Worm (Caenorhabditis elegans) whole organism, L4 larva: ENCODE data around the gene rgs-2.
A peak's percentile ranks its signal among the peaks of the same experiment; 100 is the strongest.

ENCODE experiments used
- F10B5.3 ChIP-seq: sonication (generic microtip); optimal IDR thresholded peaks from 2 replicates; lab custom pipeline; 2016; ENCODE audit warnings: mild to moderate bottlenecking, missing genetic modification characterization, missing compliant biosample characterization
- R02D3.7 ChIP-seq: fragments of 150-350 bp; sonication (generic microtip); optimal IDR thresholded peaks from 3 replicates; lab custom pipeline; 2014; ENCODE audit warnings: missing biosample characterization, missing genetic modification characterization
- T20F7.1 ChIP-seq: fragments of 200-800 bp; sonication (Bioruptor generic); optimal IDR thresholded peaks from 2 replicates; lab custom pipeline; 2018; ENCODE audit warnings: mild to moderate bottlenecking, missing genetic modification characterization, missing compliant biosample characterization
- T26A8.4 ChIP-seq: fragments of 200-800 bp; sonication (Bioruptor generic); IDR thresholded peaks from 2 replicates; pipeline ENCODE4 v1.3.6; 2022; ENCODE audit warnings: missing genetic modification characterization, missing compliant biosample characterization
- Y105C5A.15 ChIP-seq: fragments of 200-800 bp; sonication (Bioruptor generic); IDR thresholded peaks from 2 replicates; pipeline ENCODE4 v1.3.6; 2022; ENCODE audit warnings: missing genetic modification characterization, missing compliant biosample characterization
- ZK546.5 ChIP-seq, 2 experiments: sonication (generic microtip); optimal IDR thresholded peaks; 2 replicates each; lab custom pipeline; 2017; ENCODE audit warnings: missing biosample characterization in 2 of 2, missing genetic modification characterization in 2 of 2
- aha-1 ChIP-seq: fragments of 150-350 bp; peaks from one replicate; lab custom pipeline; 2014; ENCODE audit warnings: missing biosample characterization, missing genetic modification characterization
- ama-1 ChIP-seq: fragments of 150-350 bp; optimal IDR thresholded peaks from 2 replicates; lab custom pipeline; 2014; ENCODE audit warnings: inconsistent platforms, mixed read lengths
- attf-4 ChIP-seq: sonication (generic microtip); optimal IDR thresholded peaks from 3 replicates; lab custom pipeline; 2017; ENCODE audit warnings: missing biosample characterization, missing genetic modification characterization
- ceh-62 ChIP-seq: sonication (generic microtip); optimal IDR thresholded peaks from 2 replicates; lab custom pipeline; 2017; ENCODE audit warnings: missing biosample characterization, missing genetic modification characterization
- ces-1 ChIP-seq: fragments of 150-350 bp; sonication (generic microtip); optimal IDR thresholded peaks from 4 replicates; lab custom pipeline; 2014; ENCODE audit warnings: missing biosample characterization, missing genetic modification reagents, missing genetic modification characterization
- ctbp-1 ChIP-seq: fragments of 200-800 bp; sonication (Bioruptor generic); IDR thresholded peaks from 2 replicates; pipeline ENCODE4 v1.3.6; 2022; ENCODE audit warnings: missing genetic modification reagents, missing genetic modification characterization, missing compliant biosample characterization
- daf-12 ChIP-seq: fragments of 150-350 bp; optimal IDR thresholded peaks from 2 replicates; lab custom pipeline; 2014; ENCODE audit warnings: missing biosample characterization, missing genetic modification reagents, missing genetic modification characterization
- dmd-6 ChIP-seq: fragments of 200-800 bp; sonication (Bioruptor generic); IDR thresholded peaks from 2 replicates; pipeline ENCODE4 v1.3.6; 2022; ENCODE audit warnings: missing genetic modification reagents, missing genetic modification characterization, missing compliant biosample characterization
- dpl-1 ChIP-seq: fragments of 150-350 bp; optimal IDR thresholded peaks from 2 replicates; lab custom pipeline; 2014; ENCODE audit warnings: missing biosample characterization, missing genetic modification reagents, missing genetic modification characterization
- egl-27 ChIP-seq: sonication (generic microtip); optimal IDR thresholded peaks from 3 replicates; lab custom pipeline; 2017; ENCODE audit warnings: missing biosample characterization, missing genetic modification reagents, missing genetic modification characterization
- egl-43 ChIP-seq: fragments of 200-800 bp; sonication (Bioruptor generic); IDR thresholded peaks from 2 replicates; pipeline ENCODE4 v1.3.6; 2022; ENCODE audit warnings: missing genetic modification reagents, missing genetic modification characterization, missing compliant biosample characterization
- fos-1 ChIP-seq: fragments of 150-350 bp; optimal IDR thresholded peaks from 2 replicates; lab custom pipeline; 2014; ENCODE audit warnings: missing biosample characterization, missing genetic modification characterization
- gei-8 ChIP-seq: fragments of 200-800 bp; sonication (Bioruptor generic); optimal IDR thresholded peaks from 2 replicates; lab custom pipeline; 2018; ENCODE audit warnings: mild to moderate bottlenecking, missing genetic modification characterization, missing compliant biosample characterization
- hlh-11 ChIP-seq: fragments of 200-800 bp; sonication (Bioruptor generic); optimal IDR thresholded peaks from 2 replicates; lab custom pipeline; 2018; ENCODE audit warnings: mild to moderate bottlenecking, missing genetic modification characterization, missing compliant biosample characterization
- jun-1 ChIP-seq: fragments of 150-350 bp; optimal IDR thresholded peaks from 2 replicates; lab custom pipeline; 2014; ENCODE audit warnings: missing biosample characterization, missing genetic modification reagents, missing genetic modification characterization
- lim-7 ChIP-seq: fragments of 200-800 bp; sonication (Bioruptor generic); IDR thresholded peaks from 2 replicates; pipeline ENCODE4 v1.3.6; 2022; ENCODE audit warnings: missing genetic modification characterization, missing compliant biosample characterization
- lin-1 ChIP-seq: fragments of 200-800 bp; sonication (Bioruptor generic); IDR thresholded peaks from 2 replicates; pipeline ENCODE4 v1.3.6; 2022; ENCODE audit warnings: missing genetic modification reagents, missing genetic modification characterization, missing compliant biosample characterization
- lin-13 ChIP-seq: fragments of 150-350 bp; optimal IDR thresholded peaks from 2 replicates; lab custom pipeline; 2014; ENCODE audit warnings: missing biosample characterization, missing genetic modification reagents, missing genetic modification characterization
- lin-29 ChIP-seq: fragments of 200-800 bp; sonication (Bioruptor generic); IDR thresholded peaks from 2 replicates; pipeline ENCODE4 v1.3.6; 2022; ENCODE audit warnings: missing genetic modification reagents, missing genetic modification characterization, missing compliant biosample characterization
- madf-5 ChIP-seq, 2 experiments: fragments of 200-800 bp; sonication (Bioruptor generic); IDR thresholded peaks; 2 replicates each; pipeline ENCODE4 v1.3.6; 2022; ENCODE audit warnings: missing compliant biosample characterization in 2 of 2, missing genetic modification characterization in 2 of 2
- madf-9 ChIP-seq: fragments of 200-800 bp; sonication (Bioruptor generic); conservative IDR thresholded peaks from 2 replicates; pipeline ENCODE4 v1.3.6; 2022; ENCODE audit warnings: missing genetic modification reagents, missing genetic modification characterization, missing compliant biosample characterization
- mdl-1 ChIP-seq, 2 experiments: fragments of 150-350 bp in 1 of 2; sonication (generic microtip) in 1 of 2; optimal IDR thresholded peaks; 2 replicates each; lab custom pipeline; 2014 to 2017; ENCODE audit warnings: missing biosample characterization in 2 of 2, missing genetic modification characterization in 2 of 2
- mdt-29 ChIP-seq: fragments of 200-800 bp; sonication (Bioruptor generic); IDR thresholded peaks from 2 replicates; pipeline ENCODE4 v1.3.6; 2022; ENCODE audit warnings: missing genetic modification reagents, missing genetic modification characterization, missing compliant biosample characterization
- mep-1 ChIP-seq: fragments of 150-350 bp; sonication (generic microtip); optimal IDR thresholded peaks from 3 replicates; lab custom pipeline; 2014; ENCODE audit warnings: missing biosample characterization, missing genetic modification characterization
- mxl-2 ChIP-seq: fragments of 200-800 bp; sonication (Bioruptor generic); conservative IDR thresholded peaks from 2 replicates; pipeline ENCODE4 v1.3.6; 2022; ENCODE audit warnings: missing genetic modification reagents, missing genetic modification characterization, missing compliant biosample characterization
- nhr-10 ChIP-seq: fragments of 150-350 bp; optimal IDR thresholded peaks from 2 replicates; lab custom pipeline; 2014; ENCODE audit warnings: missing biosample characterization, missing genetic modification characterization
- nhr-237 ChIP-seq: sonication (generic microtip); optimal IDR thresholded peaks from 2 replicates; lab custom pipeline; 2017; ENCODE audit warnings: missing biosample characterization, missing genetic modification characterization
- nhr-25 ChIP-seq: sonication (generic microtip); optimal IDR thresholded peaks from 2 replicates; lab custom pipeline; 2017; ENCODE audit warnings: missing genetic modification characterization, mild to moderate bottlenecking, missing compliant biosample characterization, antibody characterized with exemption, moderate library complexity, borderline replicate concordance; ENCODE audit not compliant: insufficient read depth
- nhr-76 ChIP-seq: fragments of 150-350 bp; optimal IDR thresholded peaks from 2 replicates; lab custom pipeline; 2014; ENCODE audit warnings: missing biosample characterization, missing genetic modification characterization
- php-3 ChIP-seq: fragments of 200-800 bp; sonication (Bioruptor generic); IDR thresholded peaks from 2 replicates; pipeline ENCODE4 v1.3.6; 2022; ENCODE audit warnings: missing genetic modification reagents, missing genetic modification characterization, missing compliant biosample characterization
- rbr-2 ChIP-seq: sonication (generic microtip); optimal IDR thresholded peaks from 2 replicates; lab custom pipeline; 2016; ENCODE audit warnings: missing genotype, missing genetic modification characterization, missing compliant biosample characterization
- saeg-2 ChIP-seq: fragments of 200-800 bp; sonication (Bioruptor generic); IDR thresholded peaks from 2 replicates; pipeline ENCODE4 v1.3.6; 2022; ENCODE audit warnings: missing genetic modification reagents, missing genetic modification characterization, missing compliant biosample characterization
- sdz-12 ChIP-seq: fragments of 200-800 bp; sonication (Bioruptor generic); optimal IDR thresholded peaks from 2 replicates; lab custom pipeline; 2018; ENCODE audit warnings: mild to moderate bottlenecking, missing genetic modification characterization, missing compliant biosample characterization
- set-16 ChIP-seq: fragments of 200-800 bp; sonication (Bioruptor generic); IDR thresholded peaks from 2 replicates; pipeline ENCODE4 v1.3.6; 2022; ENCODE audit warnings: missing genetic modification reagents, missing genetic modification characterization, missing compliant biosample characterization
- skn-1 ChIP-seq: fragments of 150-350 bp; optimal IDR thresholded peaks from 2 replicates; lab custom pipeline; 2014; ENCODE audit warnings: missing biosample characterization, missing genetic modification characterization
- snpc-4 ChIP-seq: fragments of 150-350 bp; optimal IDR thresholded peaks from 2 replicates; lab custom pipeline; 2014; ENCODE audit warnings: missing biosample characterization, missing genetic modification characterization
- tag-97 ChIP-seq: fragments of 200-800 bp; sonication (Bioruptor generic); IDR thresholded peaks from 2 replicates; pipeline ENCODE4 v1.3.6; 2022; ENCODE audit warnings: missing genetic modification characterization, missing compliant biosample characterization
- unc-39 ChIP-seq: sonication (generic microtip); optimal IDR thresholded peaks from 2 replicates; lab custom pipeline; 2017; ENCODE audit warnings: missing biosample characterization, missing genetic modification characterization
- unc-62 ChIP-seq, 3 experiments: fragments of 150-350 bp in 1 of 3; sonication (generic microtip); optimal IDR thresholded peaks in 2 of 3; peaks in 1 of 3; 1 replicate in 1 of 3; 2 replicates in 2 of 3; lab custom pipeline; 2014 to 2017; ENCODE audit warnings: missing biosample characterization in 3 of 3, missing genetic modification characterization in 3 of 3, missing genetic modification reagents in 3 of 3, missing genotype in 1 of 3
- zfp-2 ChIP-seq: sonication (generic microtip); optimal IDR thresholded peaks from 2 replicates; lab custom pipeline; 2016; ENCODE audit warnings: mild to moderate bottlenecking, missing genetic modification characterization, missing compliant biosample characterization
- ztf-11 ChIP-seq: fragments of 150-350 bp; optimal IDR thresholded peaks from 2 replicates; lab custom pipeline; 2014; ENCODE audit warnings: missing biosample characterization, missing genetic modification characterization
- ztf-7 ChIP-seq: fragments of 150-350 bp; optimal IDR thresholded peaks from 2 replicates; lab custom pipeline; 2014; ENCODE audit warnings: missing biosample characterization, missing genetic modification characterization

rgs-2 gene

DNA sequence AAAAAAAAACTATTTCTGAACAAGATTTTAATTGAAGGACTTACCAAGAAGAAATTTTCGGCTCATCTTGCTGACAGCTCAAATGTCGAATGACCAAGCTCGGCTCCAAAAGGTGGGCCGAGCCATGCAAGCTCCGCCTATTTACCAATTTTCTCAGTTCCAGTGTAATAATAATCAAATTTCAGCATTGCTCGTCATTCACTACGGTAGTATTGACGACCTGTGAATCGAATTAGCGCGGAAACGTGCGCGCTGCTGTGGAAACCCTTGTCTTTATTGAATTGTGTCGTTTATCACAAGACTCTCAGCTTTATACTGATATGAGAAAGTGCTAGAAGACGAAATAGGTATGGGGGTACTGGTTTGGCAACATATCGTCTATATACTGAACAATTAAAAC lies 48.9 kb upstream of the rgs-2 start, which contains the start of gene nlp-76 (continued):
- TF ChIP-seq dmd-6 (no peak), unc-62 (GFP tag; optimal IDR thresholded peaks at IDR 0.05 in 1 of 2; lab: Kevin White, UChicago) (no peak), unc-62 (tag; optimal IDR thresholded peaks at IDR 0.05; lab: Kevin White, UChicago) (no peak), ceh-62 (tag; lab: Kevin White, UChicago) (no peak), gei-8 (GFP tag; lab: Kevin White, UChicago) (no peak), lin-13 (GFP tag; lab: Kevin White, UChicago) (no peak), egl-43 (GFP tag; lab: Robert Waterston, UW) (0 out of 2 replicates have a peak, but pooled peaks have one; percentile 52), set-16 (GFP tag; lab: Robert Waterston, UW) (no peak), mep-1 (tag; lab: Kevin White, UChicago) (peak; percentile 41), jun-1 (tag; lab: Kevin White, UChicago) (no peak), daf-12 (no peak), F10B5.3 (tag; lab: Kevin White, UChicago) (no peak), R02D3.7 (tag; lab: Kevin White, UChicago) (no peak), T26A8.4 (GFP tag; lab: Robert Waterston, UW) (no peak; the same call in 1 of the 2 replicates), php-3 (0 out of 2 replicates have a peak, but pooled peaks have one; percentile 21), ces-1 (GFP tag; lab: Kevin White, UChicago) (no peak), egl-27 (tag; lab: Kevin White, UChicago) (no peak), ctbp-1 (GFP tag; lab: Robert Waterston, UW) (no peak), skn-1 (no peak), sdz-12 (GFP tag; lab: Kevin White, UChicago) (peak; percentile 15), madf-5 (GFP tag; IDR thresholded peaks at IDR 0.05; lab: Robert Waterston, UW) (no peak), mdt-29 (no peak), aha-1 (tag; lab: Kevin White, UChicago) (peak; percentile 98), madf-9 (no peak), nhr-25 (tag; lab: Kevin White, UChicago) (no peak), nhr-10 (tag; lab: Kevin White, UChicago) (no peak), nhr-76 (tag; lab: Kevin White, UChicago) (no peak), fos-1 (no peak), snpc-4 (tag; lab: Kevin White, UChicago) (no peak)
- TF ChIP-seq, all 104 proteins: peak for 14

DNA sequence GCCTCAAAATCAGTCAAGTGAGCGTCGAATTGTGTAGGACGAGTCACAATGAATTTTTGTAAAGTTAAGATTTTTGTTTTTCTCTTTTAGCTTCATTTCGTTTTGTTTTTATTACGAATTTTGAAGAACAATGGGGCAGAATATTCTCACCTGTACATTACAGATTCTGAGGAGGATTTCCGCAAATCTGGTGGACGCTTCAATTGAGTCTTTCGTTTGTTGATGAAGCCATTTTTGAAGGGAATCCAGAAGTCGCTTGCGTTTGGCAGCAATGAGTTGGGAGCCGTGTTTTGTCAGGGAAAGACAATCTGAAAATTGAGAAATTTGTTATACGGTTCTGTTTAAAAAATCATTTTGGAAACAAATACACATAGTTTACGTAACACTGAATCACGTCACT lies 48.0 kb upstream of the rgs-2 start:
- TF ChIP-seq lin-1 (GFP tag; lab: Robert Waterston, UW), result no peak
- TF ChIP-seq Y105C5A.15 (GFP tag; lab: Robert Waterston, UW), result no peak
- no peak for TF ChIP-seq unc-62 (GFP tag; optimal IDR thresholded peaks at IDR 0.05 in 1 of 2; lab: Kevin White, UChicago)
- no peak for TF ChIP-seq unc-62 (tag; optimal IDR thresholded peaks at IDR 0.05; lab: Kevin White, UChicago)
- TF ChIP-seq jun-1 (tag; lab: Kevin White, UChicago), result no peak
- TF ChIP-seq dpl-1 (GFP tag; lab: Kevin White, UChicago), result no peak
- TF ChIP-seq nhr-25 (tag; lab: Kevin White, UChicago), result no peak
- TF ChIP-seq nhr-10 (tag; lab: Kevin White, UChicago), result no peak
- TF ChIP-seq R02D3.7 (tag; lab: Kevin White, UChicago), result no peak
- TF ChIP-seq rbr-2, result no peak
- TF ChIP-seq ama-1 (lab: Kevin White, UChicago), result no peak
- no peak for TF ChIP-seq T26A8.4 (GFP tag; lab: Robert Waterston, UW)
- TF ChIP-seq zfp-2 (tag; lab: Kevin White, UChicago), result no peak

- peak; percentile 77 for TF ChIP-seq saeg-2 (GFP tag; lab: Robert Waterston, UW)
- peak; percentile 77 for TF ChIP-seq hlh-11 (tag; lab: Kevin White, UChicago)
- TF ChIP-seq mdl-1 (tag; optimal IDR thresholded peaks at IDR 0.05; lab: Kevin White, UChicago), result peak; percentile 44 to 55
- TF ChIP-seq mep-1 (tag; lab: Kevin White, UChicago), result peak; percentile 85
- TF ChIP-seq lim-7 (GFP tag; lab: Robert Waterston, UW), result peak; percentile 96
- TF ChIP-seq mxl-2 (GFP tag; lab: Robert Waterston, UW), result peak; percentile 81
- TF ChIP-seq T20F7.1 (GFP tag; lab: Kevin White, UChicago), result peak; percentile 27
- no peak for TF ChIP-seq jun-1 (tag; lab: Kevin White, UChicago)
- TF ChIP-seq sdz-12 (GFP tag; lab: Kevin White, UChicago), result peak; percentile 89
- TF ChIP-seq tag-97 (GFP tag; lab: Robert Waterston, UW), result 0 out of 2 replicates have a peak, but pooled peaks have one; percentile 45
- no peak for TF ChIP-seq unc-39
- no peak for TF ChIP-seq attf-4 (tag; lab: Kevin White, UChicago)
- peak; percentile 54 for TF ChIP-seq ztf-7 (tag; lab: Kevin White, UChicago)
- peak; percentile 86 for TF ChIP-seq mdt-29
- no peak for TF ChIP-seq nhr-237 (tag; lab: Kevin White, UChicago)
- no peak for TF ChIP-seq ZK546.5 (tag; optimal IDR thresholded peaks at IDR 0.05; lab: Kevin White, UChicago)
- TF ChIP-seq F10B5.3 (tag; lab: Kevin White, UChicago), result peak; percentile 59
- no peak for TF ChIP-seq egl-27 (tag; lab: Kevin White, UChicago)
- TF ChIP-seq lin-29, result peak; percentile 73
- TF ChIP-seq ztf-11 (tag; lab: Kevin White, UChicago), result no peak
Measured at ce11 chrX:12664987-12665451, 47.4 kb upstream of the rgs-2 start.
